Worm (Caenorhabditis elegans) whole organism, late embryonic: ENCODE data around the gene cpl-1.

Source experiments
- ets-4 ChIP-seq: sonication (generic microtip); optimal IDR thresholded peaks from 2 replicates; lab custom pipeline; 2016; ENCODE audit warnings: missing genetic modification characterization, missing compliant biosample characterization
- fkh-10 ChIP-seq: fragments of 150-350 bp; optimal IDR thresholded peaks from 2 replicates; lab custom pipeline; 2014; ENCODE audit warnings: missing biosample characterization, missing genetic modification reagents, missing genetic modification characterization
- pha-4 ChIP-seq: fragments of 150-350 bp; optimal IDR thresholded peaks from 2 replicates; lab custom pipeline; 2018; ENCODE audit warnings: missing biosample characterization, missing genetic modification reagents, missing genetic modification characterization
- unc-55 ChIP-seq: sonication (generic microtip); optimal IDR thresholded peaks from 2 replicates; lab custom pipeline; 2017; ENCODE audit warnings: missing biosample characterization, missing genetic modification reagents, missing genetic modification characterization

DNA sequence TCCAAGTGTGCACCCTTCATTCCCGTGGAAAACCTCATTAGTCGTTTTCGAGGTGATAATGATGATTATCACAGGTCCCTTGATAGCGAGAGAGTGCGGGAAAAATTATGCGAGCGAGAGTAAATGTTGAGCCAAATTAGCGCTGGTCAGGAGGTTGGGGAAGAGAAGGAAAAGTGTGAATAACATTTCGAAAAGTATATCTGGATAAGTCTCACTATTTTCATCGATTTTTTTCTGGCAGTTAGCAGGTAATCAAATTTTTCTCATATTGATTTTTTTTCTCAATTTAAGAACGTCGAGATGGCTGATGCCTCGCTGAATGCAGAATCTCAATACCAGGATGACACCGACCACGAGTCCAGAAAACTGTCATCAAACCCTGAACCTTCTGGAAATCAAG, 33.8 kb upstream of the cpl-1 start, which contains the start of gene W06G6.2:
- TF ChIP-seq fkh-10 (GFP tag; lab: Kevin White, UChicago) (no peak), unc-55 (GFP tag; lab: Kevin White, UChicago) (no peak), ets-4 (tag; lab: Kevin White, UChicago) (no peak), pha-4 (tag; lab: Kevin White, UChicago) (no peak)
